Worm (Caenorhabditis elegans): ENCODE results near the gene K10C8.4.

DNA sequence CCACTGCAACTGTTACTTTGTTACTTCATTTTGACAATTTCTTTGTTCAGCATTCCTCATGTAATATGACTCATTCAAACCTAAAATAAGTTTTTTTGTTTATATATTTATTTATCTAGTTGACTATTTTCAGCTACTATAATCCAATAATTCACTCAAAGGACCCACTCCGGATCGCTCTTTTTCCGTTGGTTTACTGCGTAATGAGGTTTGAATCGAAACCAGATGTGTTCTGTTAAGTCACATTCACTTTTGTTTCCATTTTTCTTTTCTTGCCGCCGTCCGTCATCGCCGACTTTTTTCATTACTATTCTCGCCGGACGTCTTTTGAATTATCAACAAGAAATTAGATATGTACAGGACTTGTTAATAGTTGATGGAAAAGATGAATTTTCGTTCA is 32.7 kb upstream of the K10C8.4 start:
- TF ChIP-seq R02D3.7 (tag; optimal IDR thresholded peaks at IDR 0.05): no peak
- TF ChIP-seq unc-62 (GFP tag; optimal IDR thresholded peaks at IDR 0.05): no peak
- TF ChIP-seq nhr-11 (tag; optimal IDR thresholded peaks at IDR 0.05): no peak

Data from whole organism, L3 larva.